Worm (Caenorhabditis elegans): ENCODE results near the gene H35N09.2.

DNA sequence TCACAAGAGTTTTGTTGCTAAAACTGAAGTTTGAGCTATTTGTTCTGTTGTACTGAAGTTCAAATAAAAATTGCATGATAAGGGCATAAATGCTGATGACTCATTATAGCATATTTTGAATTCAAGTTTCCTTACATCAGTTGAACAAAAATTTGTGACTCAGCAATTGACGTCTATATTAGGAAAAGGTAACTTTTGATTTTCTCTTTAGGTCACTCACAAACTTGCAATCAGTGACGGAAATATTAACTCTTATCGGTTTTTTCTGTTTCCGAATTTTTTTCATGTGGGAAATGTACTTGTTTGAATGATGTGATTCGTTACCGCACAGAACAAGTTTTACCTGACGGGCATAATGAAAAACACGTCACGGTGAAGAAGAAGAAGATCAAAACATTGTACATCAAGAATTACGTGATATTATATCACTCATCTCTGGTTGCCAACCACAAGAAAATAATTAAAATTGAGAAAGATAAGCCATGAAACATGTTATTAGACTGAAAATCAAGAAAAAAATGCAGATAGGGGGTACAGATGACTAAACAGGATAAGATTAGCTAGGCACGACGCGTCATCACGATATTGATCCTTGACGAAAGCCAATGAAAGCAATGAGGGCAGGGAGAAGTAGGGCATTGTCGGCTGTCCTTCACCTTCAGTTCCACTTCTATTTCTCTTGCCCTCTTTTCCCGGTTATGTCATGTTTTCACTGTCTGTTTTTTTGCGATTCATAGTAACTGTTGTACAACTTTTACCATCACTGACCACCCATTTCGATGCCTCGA is 41.0 kb downstream of the H35N09.2 start:
- TF ChIP-seq him-1 (tag; optimal IDR thresholded peaks at IDR 0.05) (no peak), W03F9.2 (tag; optimal IDR thresholded peaks at IDR 0.05) (no peak), dao-5 (tag; optimal IDR thresholded peaks at IDR 0.05) (no peak)

All from whole organism, L4/young adult.